Fruit fly (Drosophila melanogaster) whole organism, embryonic: ENCODE measurements around the gene Sec3.

ENCODE experiments used
- Abd-B ChIP-seq: fragments of 200-800 bp; sonication (Bioruptor generic); optimal IDR thresholded peaks from 2 replicates; lab custom pipeline; 2018; ENCODE audit warnings: missing biosample characterization, mild to moderate bottlenecking, missing genetic modification characterization, moderate library complexity
- Atf-2 ChIP-seq: fragments of 200-800 bp; sonication (Bioruptor generic); optimal IDR thresholded peaks from 2 replicates; lab custom pipeline; 2016; ENCODE audit warnings: missing biosample characterization, missing genetic modification characterization
- Blimp-1 ChIP-seq: fragments of 200-800 bp; sonication (Bioruptor generic); optimal IDR thresholded peaks from 3 replicates; lab custom pipeline; 2018; ENCODE audit warnings: missing biosample characterization, missing genetic modification characterization, mild to moderate bottlenecking, moderate library complexity, missing genetic modification reagents
- BtbVII ChIP-seq: fragments of 200-800 bp; sonication (Bioruptor generic); optimal IDR thresholded peaks from 3 replicates; lab custom pipeline; 2017; ENCODE audit warnings: missing biosample characterization, mild to moderate bottlenecking, missing genetic modification characterization
- CG11504 ChIP-seq: fragments of 200-800 bp; sonication (Bioruptor generic); optimal IDR thresholded peaks from 3 replicates; lab custom pipeline; 2019; ENCODE audit warnings: missing biosample characterization, mild to moderate bottlenecking, missing genetic modification characterization, moderate library complexity
- CG13624 ChIP-seq: fragments of 200-800 bp; sonication (Bioruptor generic); optimal IDR thresholded peaks from 2 replicates; lab custom pipeline; 2016; ENCODE audit warnings: missing biosample characterization, missing genetic modification characterization
- CG14710 ChIP-seq: fragments of 200-800 bp; sonication (Bioruptor generic); optimal IDR thresholded peaks from 3 replicates; lab custom pipeline; 2019; ENCODE audit warnings: missing biosample characterization, mild to moderate bottlenecking, missing genetic modification characterization, moderate library complexity
- CG15479 ChIP-seq: fragments of 200-800 bp; sonication (Bioruptor generic); optimal IDR thresholded peaks from 3 replicates; lab custom pipeline; 2019; ENCODE audit warnings: missing biosample characterization, mild to moderate bottlenecking, missing genetic modification characterization, moderate library complexity
- CG17328 ChIP-seq: fragments of 200-800 bp; sonication (Bioruptor generic); IDR thresholded peaks from 2 replicates; pipeline ENCODE4 v1.3.6; 2022; ENCODE audit warnings: missing biosample characterization, missing genetic modification characterization
- CG17802 ChIP-seq: fragments of 200-800 bp; sonication (Bioruptor generic); optimal IDR thresholded peaks from 2 replicates; lab custom pipeline; 2018; ENCODE audit warnings: missing biosample characterization, mild to moderate bottlenecking, missing genetic modification characterization, moderate library complexity
- CG18476 ChIP-seq: fragments of 200-800 bp; sonication (Bioruptor generic); optimal IDR thresholded peaks from 2 replicates; lab custom pipeline; 2016; ENCODE audit warnings: missing biosample characterization, mild to moderate bottlenecking, missing genetic modification characterization
- CG18599 ChIP-seq: fragments of 200-800 bp; sonication (Bioruptor generic); optimal IDR thresholded peaks from 3 replicates; lab custom pipeline; 2017; ENCODE audit warnings: missing biosample characterization, missing genetic modification characterization, mild to moderate bottlenecking, moderate library complexity, missing genetic modification reagents
- CG30431 ChIP-seq: fragments of 200-800 bp; sonication (Bioruptor generic); optimal IDR thresholded peaks from 2 replicates; lab custom pipeline; 2017; ENCODE audit warnings: missing biosample characterization, missing genetic modification characterization
- CG32772 ChIP-seq: fragments of 200-800 bp; sonication (Bioruptor generic); IDR thresholded peaks from 2 replicates; pipeline ENCODE4 v1.3.6; 2022; ENCODE audit warnings: missing biosample characterization, missing genetic modification characterization
- CG4328 ChIP-seq: fragments of 200-800 bp; sonication (Bioruptor generic); optimal IDR thresholded peaks from 3 replicates; lab custom pipeline; 2017; ENCODE audit warnings: missing biosample characterization, missing genetic modification reagents, missing genetic modification characterization
- CG7928 ChIP-seq: fragments of 200-800 bp; sonication (Bioruptor generic); optimal IDR thresholded peaks from 2 replicates; lab custom pipeline; 2017; ENCODE audit warnings: missing biosample characterization, mild to moderate bottlenecking, missing genetic modification characterization
- CG8388 ChIP-seq: fragments of 200-800 bp; sonication (Bioruptor generic); optimal IDR thresholded peaks from 2 replicates; lab custom pipeline; 2019; ENCODE audit warnings: missing biosample characterization, mild to moderate bottlenecking, missing genetic modification characterization, moderate library complexity
- CG8944 ChIP-seq: fragments of 200-800 bp; sonication (Bioruptor generic); optimal IDR thresholded peaks from 3 replicates; lab custom pipeline; 2016; ENCODE audit warnings: missing biosample characterization, missing genetic modification characterization
- Chrac-16 ChIP-seq: fragments of 200-800 bp; sonication (Bioruptor generic); optimal IDR thresholded peaks from 3 replicates; lab custom pipeline; 2016; ENCODE audit warnings: missing biosample characterization, missing genetic modification characterization
- D ChIP-seq, 2 experiments: fragments of 200-800 bp in 1 of 2; fragments of >200 bp in 1 of 2; sonication (Bioruptor generic) in 1 of 2; optimal IDR thresholded peaks; 2 replicates in 1 of 2; 3 replicates in 1 of 2; lab custom pipeline; 2017; ENCODE audit warnings: mild to moderate bottlenecking in 1 of 2, missing biosample characterization in 1 of 2, missing genetic modification characterization in 1 of 2, missing genetic modification reagents in 1 of 2
- HLH54F ChIP-seq: fragments of 200-800 bp; sonication (Bioruptor generic); optimal IDR thresholded peaks from 3 replicates; lab custom pipeline; 2016; ENCODE audit warnings: missing biosample characterization, missing genetic modification characterization
- Hmr ChIP-seq: fragments of 200-800 bp; sonication (Bioruptor generic); optimal IDR thresholded peaks from 3 replicates; lab custom pipeline; 2017; ENCODE audit warnings: mild to moderate bottlenecking, missing biosample characterization, missing genetic modification reagents, missing genetic modification characterization
- Med ChIP-seq: fragments of 200-800 bp; sonication (Bioruptor generic); peaks from one replicate; lab custom pipeline; 2016; ENCODE audit warnings: missing biosample characterization, missing genetic modification characterization, mild to moderate bottlenecking, inconsistent platforms, moderate library complexity
- Mes4 ChIP-seq: fragments of 200-800 bp; sonication (Bioruptor generic); optimal IDR thresholded peaks from 2 replicates; lab custom pipeline; 2016; ENCODE audit warnings: missing biosample characterization, missing genetic modification characterization
- Myb ChIP-seq: fragments of 200-800 bp; sonication (Bioruptor generic); optimal IDR thresholded peaks from 2 replicates; lab custom pipeline; 2016; ENCODE audit warnings: missing biosample characterization, missing genetic modification characterization
- Nf-YB ChIP-seq: fragments of 200-800 bp; sonication (Bioruptor generic); optimal IDR thresholded peaks from 3 replicates; lab custom pipeline; 2019; ENCODE audit warnings: missing biosample characterization, mild to moderate bottlenecking, missing genetic modification characterization, moderate library complexity
- Optix ChIP-seq: fragments of 200-800 bp; sonication (Bioruptor generic); IDR thresholded peaks from 3 replicates; pipeline ENCODE4 v1.3.6; 2022; ENCODE audit warnings: missing biosample characterization, missing genetic modification characterization
- Pdp1 ChIP-seq, 2 experiments: fragments of 200-800 bp; sonication (Bioruptor generic); optimal IDR thresholded peaks; 3 replicates each; lab custom pipeline; 2016; ENCODE audit warnings: missing biosample characterization in 2 of 2, missing genetic modification characterization in 2 of 2, mild to moderate bottlenecking in 1 of 2, moderate library complexity in 1 of 2
- Ptx1 ChIP-seq: fragments of 200-800 bp; sonication (Bioruptor generic); IDR thresholded peaks from 2 replicates; pipeline ENCODE4 v1.3.6; 2022; ENCODE audit warnings: missing biosample characterization, missing genetic modification characterization
- Rfx ChIP-seq: fragments of 200-800 bp; sonication (Bioruptor generic); IDR thresholded peaks from 2 replicates; pipeline ENCODE4 v1.3.6; 2022; ENCODE audit warnings: missing biosample characterization, missing genetic modification characterization
- Sry-δ ChIP-seq: fragments of 200-800 bp; sonication (Bioruptor generic); optimal IDR thresholded peaks from 2 replicates; lab custom pipeline; 2016; ENCODE audit warnings: missing biosample characterization, missing genetic modification characterization
- ac ChIP-seq: fragments of 200-800 bp; sonication (Bioruptor generic); optimal IDR thresholded peaks from 3 replicates; lab custom pipeline; 2017; ENCODE audit warnings: missing biosample characterization, mild to moderate bottlenecking, missing genetic modification characterization
- amos ChIP-seq: fragments of 200-800 bp; sonication (Bioruptor generic); IDR thresholded peaks from 2 replicates; pipeline ENCODE4 v1.3.6; 2022; ENCODE audit warnings: missing biosample characterization, missing genetic modification characterization; ENCODE audit not compliant: partially characterized antibody
- aop ChIP-seq: fragments of 200-800 bp; sonication (Bioruptor generic); IDR thresholded peaks from 2 replicates; pipeline ENCODE4 v1.3.6; 2022; ENCODE audit warnings: missing biosample characterization, missing genetic modification characterization
- bab2 ChIP-seq: fragments of 200-800 bp; sonication (Bioruptor generic); optimal IDR thresholded peaks from 2 replicates; lab custom pipeline; 2016; ENCODE audit warnings: missing biosample characterization, missing genetic modification characterization
- cad ChIP-seq: fragments of >200 bp; optimal IDR thresholded peaks from 2 replicates; lab custom pipeline; 2017; ENCODE audit warnings: missing biosample characterization, missing genetic modification characterization
- chn ChIP-seq: fragments of 200-800 bp; sonication (Bioruptor generic); optimal IDR thresholded peaks from 2 replicates; lab custom pipeline; 2016; ENCODE audit warnings: missing biosample characterization, missing genetic modification characterization
- fd102C ChIP-seq: fragments of 200-800 bp; sonication (Bioruptor generic); optimal IDR thresholded peaks from 2 replicates; lab custom pipeline; 2018; ENCODE audit warnings: missing biosample characterization, mild to moderate bottlenecking, missing genetic modification characterization, moderate library complexity
- fd96Cb ChIP-seq: fragments of 200-800 bp; sonication (Bioruptor generic); optimal IDR thresholded peaks from 2 replicates; lab custom pipeline; 2018; ENCODE audit warnings: missing biosample characterization, mild to moderate bottlenecking, missing genetic modification characterization, moderate library complexity
- jumu ChIP-seq: fragments of 200-800 bp; sonication (Bioruptor generic); optimal IDR thresholded peaks from 3 replicates; lab custom pipeline; 2016; ENCODE audit warnings: missing biosample characterization, missing genetic modification characterization
- nmo ChIP-seq: fragments of 200-800 bp; sonication (Bioruptor generic); optimal IDR thresholded peaks from 2 replicates; lab custom pipeline; 2018; ENCODE audit warnings: missing biosample characterization, mild to moderate bottlenecking, missing genetic modification characterization, moderate library complexity
- odd ChIP-seq: fragments of 200-800 bp; sonication (Bioruptor generic); optimal IDR thresholded peaks from 2 replicates; lab custom pipeline; 2017; ENCODE audit warnings: missing biosample characterization, mild to moderate bottlenecking, missing genetic modification characterization
- psq ChIP-seq: fragments of 200-800 bp; sonication (Bioruptor generic); optimal IDR thresholded peaks from 2 replicates; lab custom pipeline; 2017; ENCODE audit warnings: missing biosample characterization, missing genetic modification characterization
- sens ChIP-seq: fragments of 200-800 bp; sonication (Bioruptor generic); peaks from one replicate; lab custom pipeline; 2016; ENCODE audit warnings: missing biosample characterization, missing genetic modification characterization
- sens-2 ChIP-seq: fragments of 200-800 bp; sonication (Bioruptor generic); IDR thresholded peaks from 2 replicates; pipeline ENCODE4 v1.3.6; 2022; ENCODE audit warnings: missing biosample characterization, missing genetic modification characterization
- vfl ChIP-seq: fragments of 200-800 bp; sonication (Bioruptor generic); optimal IDR thresholded peaks from 2 replicates; lab custom pipeline; 2016; ENCODE audit warnings: missing biosample characterization, missing genetic modification characterization
- vnd ChIP-seq: fragments of 200-800 bp; sonication (Bioruptor generic); IDR thresholded peaks from 3 replicates; pipeline ENCODE4 v1.3.6; 2022; ENCODE audit warnings: missing biosample characterization, missing genetic modification characterization; ENCODE audit not compliant: partially characterized antibody
- zf30C ChIP-seq: fragments of 200-800 bp; sonication (Bioruptor generic); optimal IDR thresholded peaks from 3 replicates; lab custom pipeline; 2018; ENCODE audit warnings: missing biosample characterization, mild to moderate bottlenecking, missing genetic modification characterization

Gene Sec3

DNA sequence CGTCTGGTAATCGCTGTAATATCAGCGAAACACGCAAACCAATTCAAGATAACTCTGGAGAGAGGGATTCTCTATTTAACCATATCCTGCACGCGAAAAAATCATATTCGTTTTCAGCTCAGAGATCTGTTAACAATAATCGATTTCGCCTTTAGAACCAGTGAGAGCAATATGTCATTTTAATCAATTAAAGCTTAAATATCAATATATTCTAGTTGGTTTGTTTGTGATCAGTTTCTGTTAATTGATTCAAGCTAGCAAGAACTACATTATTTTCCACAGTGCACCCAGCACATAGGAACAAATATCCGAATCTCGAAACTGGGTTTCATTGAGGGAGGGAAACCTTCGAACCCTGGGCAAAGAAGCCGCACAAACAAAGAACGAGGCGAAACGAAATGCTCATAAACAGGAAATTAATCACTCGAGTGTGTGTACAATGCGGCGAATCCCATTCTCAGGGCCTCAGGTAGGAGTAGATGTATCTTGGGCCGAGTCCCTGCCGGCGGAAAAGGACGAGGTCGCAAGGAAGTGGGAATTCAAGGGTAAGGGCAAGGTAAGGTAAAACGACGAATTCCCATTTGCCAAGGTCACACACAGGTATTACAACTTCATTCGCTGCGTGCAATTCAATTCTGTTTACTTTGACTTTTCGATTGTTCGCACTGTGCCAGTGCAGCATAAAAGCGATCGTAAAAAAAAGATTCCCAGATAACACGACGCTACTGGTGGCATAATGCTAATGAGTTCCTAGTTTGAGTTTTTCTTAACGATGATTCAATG lies 8.9 kb downstream of the Sec3 start (continued):
- TF ChIP-seq Ptx1 (0 out of 2 replicates have a peak, but pooled peaks have one; percentile 27), D (optimal IDR thresholded peaks at IDR 0.05; lab: Kevin White, UChicago) (peak; percentile 57), D (GFP tag; optimal IDR thresholded peaks at IDR 0.05; lab: Kevin White, UChicago) (peak; percentile 5), CG17802 (tag; lab: Kevin White, UChicago) (no peak), CG8388 (GFP tag; lab: Kevin White, UChicago) (peak; percentile 43), chn (GFP tag; lab: Kevin White, UChicago) (peak; percentile 65), Rfx (GFP tag; lab: Robert Waterston, UW) (no peak), nmo (GFP tag; lab: Kevin White, UChicago) (peak; percentile 61), sens (GFP tag; lab: Kevin White, UChicago) (peak; percentile 96), CG18599 (GFP tag; lab: Kevin White, UChicago) (peak; percentile 12), Atf-2 (GFP tag; lab: Kevin White, UChicago) (peak; percentile 8), CG14710 (tag; lab: Kevin White, UChicago) (peak; percentile 78), psq (no peak), amos (GFP tag; lab: Robert Waterston, UW) (no peak), Blimp-1 (GFP tag; lab: Kevin White, UChicago) (peak; percentile 7), ac (peak; percentile 76), Nf-YB (peak; percentile 28), aop (GFP tag; lab: Robert Waterston, UW) (no peak), Optix (GFP tag; lab: Robert Waterston, UW) (peak; percentile 35; the same call in 1 of the 3 replicates), Pdp1 (GFP tag; optimal IDR thresholded peaks at IDR 0.05; lab: Kevin White, UChicago) (peak; percentile 23 to 49), CG13624 (GFP tag; lab: Kevin White, UChicago) (no peak), CG7928 (GFP tag; lab: Kevin White, UChicago) (no peak), CG4328 (no peak), CG8944 (GFP tag; lab: Kevin White, UChicago) (peak; percentile 49), Chrac-16 (GFP tag; lab: Kevin White, UChicago) (peak; percentile 71), fd102C (GFP tag; lab: Kevin White, UChicago) (peak; percentile 96), Mes4 (GFP tag; lab: Kevin White, UChicago) (peak; percentile 42), CG30431 (peak; percentile 59), HLH54F (peak; percentile 38), CG11504 (tag; lab: Kevin White, UChicago) (peak; percentile 5), CG15479 (GFP tag; lab: Kevin White, UChicago) (peak; percentile 97), Myb (GFP tag; lab: Kevin White, UChicago) (peak; percentile 23), CG17328 (peak; percentile 62; the same call in 1 of the 2 replicates), cad (GFP tag; lab: Kevin White, UChicago) (peak; percentile 77), CG32772 (GFP tag; lab: Robert Waterston, UW) (no peak), vnd (GFP tag; lab: Robert Waterston, UW) (no peak), Sry-δ (GFP tag; lab: Kevin White, UChicago) (no peak), Hmr (GFP tag; lab: Kevin White, UChicago) (peak; percentile 6), bab2 (GFP tag; lab: Kevin White, UChicago) (peak; percentile 37), sens-2 (GFP tag; lab: Robert Waterston, UW) (0 out of 2 replicates have a peak, but pooled peaks have one; percentile 17), Abd-B (GFP tag; lab: Kevin White, UChicago) (no peak), zf30C (GFP tag; lab: Kevin White, UChicago) (peak; percentile 96), jumu (GFP tag; lab: Kevin White, UChicago) (peak; percentile 28), Med (GFP tag; lab: Kevin White, UChicago) (peak; percentile 86), fd96Cb (tag; lab: Kevin White, UChicago) (peak; percentile 57), vfl (GFP tag; lab: Kevin White, UChicago) (peak; percentile 56), BtbVII (no peak), odd (peak; percentile 4), CG18476 (peak; percentile 26)
